Worm (Caenorhabditis elegans) whole organism, late embryonic: Measurements from ENCODE around the gene rpn-1.

Experiments used
- C08G9.2 ChIP-seq: sonication (generic microtip); optimal IDR thresholded peaks from 2 replicates; lab custom pipeline; 2016; ENCODE audit warnings: mild to moderate bottlenecking, missing genetic modification characterization, moderate library complexity, missing compliant biosample characterization
- C38D4.7 ChIP-seq: fragments of 200-800 bp; sonication (Bioruptor generic); optimal IDR thresholded peaks from 2 replicates; lab custom pipeline; 2018; ENCODE audit warnings: mild to moderate bottlenecking, missing genetic modification characterization, moderate library complexity, missing compliant biosample characterization
- F13H6.1 ChIP-seq: sonication (generic microtip); optimal IDR thresholded peaks from 2 replicates; lab custom pipeline; 2016; ENCODE audit warnings: missing genetic modification characterization, missing compliant biosample characterization
- K02D7.2 ChIP-seq: sonication (generic microtip); optimal IDR thresholded peaks from 2 replicates; lab custom pipeline; 2017; ENCODE audit warnings: mild to moderate bottlenecking, missing genetic modification characterization, missing compliant biosample characterization
- K09A11.1 ChIP-seq: sonication (generic microtip); optimal IDR thresholded peaks from 2 replicates; lab custom pipeline; 2017; ENCODE audit warnings: antibody characterized with exemption, mild to moderate bottlenecking, missing genetic modification characterization, missing compliant biosample characterization; ENCODE audit not compliant: insufficient read depth
- Y22D7AL.16 ChIP-seq: sonication (generic microtip); optimal IDR thresholded peaks from 2 replicates; lab custom pipeline; 2016; ENCODE audit warnings: missing genetic modification characterization, missing compliant biosample characterization
- ceh-14 ChIP-seq: sonication (generic microtip); optimal IDR thresholded peaks from 2 replicates; lab custom pipeline; 2016; ENCODE audit warnings: missing genotype, missing genetic modification characterization, missing compliant biosample characterization
- ceh-18 ChIP-seq: sonication (generic microtip); optimal IDR thresholded peaks from 2 replicates; lab custom pipeline; 2016; ENCODE audit warnings: missing genetic modification characterization, missing compliant biosample characterization
- ceh-2 ChIP-seq: sonication (generic microtip); optimal IDR thresholded peaks from 2 replicates; lab custom pipeline; 2016; ENCODE audit warnings: missing genotype, missing genetic modification characterization, missing compliant biosample characterization
- ceh-24 ChIP-seq: sonication (generic microtip); optimal IDR thresholded peaks from 2 replicates; lab custom pipeline; 2016; ENCODE audit warnings: mild to moderate bottlenecking, missing genetic modification characterization, missing compliant biosample characterization
- ceh-30 ChIP-seq: fragments of 150-350 bp; optimal IDR thresholded peaks from 2 replicates; lab custom pipeline; 2014; ENCODE audit warnings: missing biosample characterization, missing genetic modification characterization
- ceh-31 ChIP-seq: sonication (generic microtip); optimal IDR thresholded peaks from 2 replicates; lab custom pipeline; 2016; ENCODE audit warnings: missing genetic modification characterization, missing compliant biosample characterization
- ceh-45 ChIP-seq: fragments of 200-800 bp; sonication (Bioruptor generic); IDR thresholded peaks from 2 replicates; pipeline ENCODE4 v1.3.6; 2022; ENCODE audit warnings: missing genetic modification reagents, missing genetic modification characterization, missing compliant biosample characterization
- ceh-48 ChIP-seq: sonication (generic microtip); optimal IDR thresholded peaks from 2 replicates; lab custom pipeline; 2016; ENCODE audit warnings: missing genetic modification characterization, inconsistent platforms, missing compliant biosample characterization
- dve-1 ChIP-seq: sonication (generic microtip); optimal IDR thresholded peaks from 2 replicates; lab custom pipeline; 2017; ENCODE audit warnings: antibody characterized with exemption, mild to moderate bottlenecking, missing genetic modification characterization, missing compliant biosample characterization
- elt-2 ChIP-seq: sonication (generic microtip); optimal IDR thresholded peaks from 2 replicates; lab custom pipeline; 2016; ENCODE audit warnings: missing genetic modification reagents, missing genetic modification characterization, missing compliant biosample characterization
- elt-4 ChIP-seq: sonication (generic microtip); optimal IDR thresholded peaks from 2 replicates; lab custom pipeline; 2016; ENCODE audit warnings: missing genetic modification characterization, missing compliant biosample characterization
- fax-1 ChIP-seq: sonication (generic microtip); optimal IDR thresholded peaks from 2 replicates; lab custom pipeline; 2016; ENCODE audit warnings: missing genotype, missing genetic modification characterization, missing compliant biosample characterization
- fkh-10 ChIP-seq: fragments of 150-350 bp; optimal IDR thresholded peaks from 2 replicates; lab custom pipeline; 2014; ENCODE audit warnings: missing biosample characterization, missing genetic modification reagents, missing genetic modification characterization
- hlh-15 ChIP-seq: sonication (generic microtip); optimal IDR thresholded peaks from 2 replicates; lab custom pipeline; 2016; ENCODE audit warnings: missing genetic modification characterization, missing compliant biosample characterization
- hlh-30 ChIP-seq: sonication (generic microtip); optimal IDR thresholded peaks from 2 replicates; lab custom pipeline; 2017; ENCODE audit warnings: antibody characterized with exemption, missing genetic modification characterization, missing compliant biosample characterization; ENCODE audit not compliant: insufficient read depth
- hlh-6 ChIP-seq: sonication (generic microtip); optimal IDR thresholded peaks from 2 replicates; lab custom pipeline; 2016; ENCODE audit warnings: missing genotype, missing genetic modification characterization, missing compliant biosample characterization
- hlh-8 ChIP-seq: sonication (generic microtip); optimal IDR thresholded peaks from 2 replicates; lab custom pipeline; 2016; ENCODE audit warnings: missing genotype, missing genetic modification characterization, missing compliant biosample characterization
- lim-6 ChIP-seq: sonication (generic microtip); optimal IDR thresholded peaks from 2 replicates; lab custom pipeline; 2016; ENCODE audit warnings: missing genetic modification characterization, missing compliant biosample characterization
- nfya-1 ChIP-seq: sonication (generic microtip); optimal IDR thresholded peaks from 2 replicates; lab custom pipeline; 2017; ENCODE audit warnings: missing genetic modification characterization, mild to moderate bottlenecking, missing compliant biosample characterization, antibody characterized with exemption, moderate library complexity
- nhr-11 ChIP-seq: fragments of 150-350 bp; optimal IDR thresholded peaks from 2 replicates; lab custom pipeline; 2014; ENCODE audit warnings: missing biosample characterization, missing genetic modification characterization
- nhr-232 ChIP-seq: sonication (generic microtip); optimal IDR thresholded peaks from 2 replicates; lab custom pipeline; 2016; ENCODE audit warnings: missing genetic modification characterization, missing compliant biosample characterization
- pat-9 ChIP-seq: fragments of 200-800 bp; sonication (Bioruptor generic); optimal IDR thresholded peaks from 2 replicates; lab custom pipeline; 2018; ENCODE audit warnings: mild to moderate bottlenecking, missing genetic modification characterization, moderate library complexity, missing compliant biosample characterization
- pax-1 ChIP-seq: fragments of 150-350 bp; optimal IDR thresholded peaks from 2 replicates; lab custom pipeline; 2014; ENCODE audit warnings: missing biosample characterization, missing genetic modification characterization
- pha-2 ChIP-seq: sonication (generic microtip); optimal IDR thresholded peaks from 2 replicates; lab custom pipeline; 2017; ENCODE audit warnings: mild to moderate bottlenecking, missing genetic modification characterization, missing compliant biosample characterization
- pros-1 ChIP-seq: fragments of 150-350 bp; optimal IDR thresholded peaks from 2 replicates; lab custom pipeline; 2014; ENCODE audit warnings: missing biosample characterization, missing genetic modification reagents, missing genetic modification characterization
- ref-2 ChIP-seq: sonication (generic microtip); optimal IDR thresholded peaks from 2 replicates; lab custom pipeline; 2016; ENCODE audit warnings: missing genetic modification characterization, missing compliant biosample characterization
- rnt-1 ChIP-seq: sonication (generic microtip); optimal IDR thresholded peaks from 2 replicates; lab custom pipeline; 2016; ENCODE audit warnings: missing genetic modification characterization, missing compliant biosample characterization
- sdc-2 ChIP-seq: sonication (generic microtip); optimal IDR thresholded peaks from 2 replicates; lab custom pipeline; 2016; ENCODE audit warnings: missing genotype, missing genetic modification characterization, missing compliant biosample characterization
- sox-2 ChIP-seq: fragments of 200-800 bp; sonication (Bioruptor generic); IDR thresholded peaks from 2 replicates; pipeline ENCODE4 v1.3.6; 2022; ENCODE audit warnings: missing genetic modification reagents, missing genetic modification characterization, missing compliant biosample characterization
- sox-4 ChIP-seq: sonication (generic microtip); optimal IDR thresholded peaks from 2 replicates; lab custom pipeline; 2017; ENCODE audit warnings: mild to moderate bottlenecking, missing genetic modification characterization, inconsistent platforms, missing compliant biosample characterization
- syd-9 ChIP-seq: sonication (generic microtip); optimal IDR thresholded peaks from 2 replicates; lab custom pipeline; 2016; ENCODE audit warnings: mild to moderate bottlenecking, missing genetic modification characterization, moderate library complexity, missing compliant biosample characterization
- tbx-2 ChIP-seq: sonication (generic microtip); optimal IDR thresholded peaks from 2 replicates; lab custom pipeline; 2016; ENCODE audit warnings: missing genetic modification characterization, missing compliant biosample characterization
- ttx-3 ChIP-seq: sonication (generic microtip); optimal IDR thresholded peaks from 2 replicates; lab custom pipeline; 2016; ENCODE audit warnings: missing genetic modification reagents, missing genetic modification characterization, missing compliant biosample characterization
- unc-42 ChIP-seq: sonication (generic microtip); optimal IDR thresholded peaks from 2 replicates; lab custom pipeline; 2016; ENCODE audit warnings: missing genotype, missing genetic modification characterization, missing compliant biosample characterization
- unc-55 ChIP-seq: sonication (generic microtip); optimal IDR thresholded peaks from 2 replicates; lab custom pipeline; 2017; ENCODE audit warnings: missing biosample characterization, missing genetic modification reagents, missing genetic modification characterization
- unc-86 ChIP-seq: sonication (generic microtip); optimal IDR thresholded peaks from 2 replicates; lab custom pipeline; 2016; ENCODE audit warnings: missing genetic modification characterization, missing compliant biosample characterization
- zip-5 ChIP-seq: sonication (generic microtip); optimal IDR thresholded peaks from 2 replicates; lab custom pipeline; 2016; ENCODE audit warnings: missing genetic modification characterization, missing compliant biosample characterization
- ztf-16 ChIP-seq: sonication (generic microtip); optimal IDR thresholded peaks from 2 replicates; lab custom pipeline; 2017; ENCODE audit warnings: missing genetic modification characterization, missing compliant biosample characterization

Gene rpn-1

DNA sequence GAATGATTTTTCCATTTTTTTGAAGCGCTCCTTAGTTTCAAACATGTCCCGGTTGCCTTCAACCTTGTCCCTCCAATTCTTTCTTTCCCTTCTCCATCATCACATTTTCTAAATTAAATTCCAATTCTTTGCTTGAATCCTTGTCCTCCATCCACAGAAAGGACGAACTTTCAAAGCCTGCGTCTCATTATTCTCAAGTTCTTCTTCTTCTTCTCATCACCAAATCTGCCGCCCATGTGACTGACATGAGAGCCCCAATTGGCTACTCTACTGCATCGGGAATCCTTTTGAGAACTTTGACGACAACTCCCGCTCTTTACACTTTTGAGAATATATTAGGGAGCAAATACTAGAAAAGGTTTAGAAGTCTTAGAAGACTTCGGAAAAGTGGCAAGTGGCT lies 47.0 kb upstream of the rpn-1 start:
- no peak for TF ChIP-seq ceh-18 (tag; lab: Kevin White, UChicago)
- TF ChIP-seq ceh-45 (GFP tag; lab: Robert Waterston, UW): no peak
- TF ChIP-seq unc-55 (GFP tag; lab: Kevin White, UChicago): peak; percentile 32
- TF ChIP-seq ceh-31 (tag; lab: Kevin White, UChicago): peak; percentile 25
- TF ChIP-seq hlh-30 (tag; lab: Kevin White, UChicago): no peak
- TF ChIP-seq unc-42 (tag; lab: Kevin White, UChicago): peak; percentile 96
- peak; percentile 52 for TF ChIP-seq nfya-1 (tag; lab: Kevin White, UChicago)

DNA sequence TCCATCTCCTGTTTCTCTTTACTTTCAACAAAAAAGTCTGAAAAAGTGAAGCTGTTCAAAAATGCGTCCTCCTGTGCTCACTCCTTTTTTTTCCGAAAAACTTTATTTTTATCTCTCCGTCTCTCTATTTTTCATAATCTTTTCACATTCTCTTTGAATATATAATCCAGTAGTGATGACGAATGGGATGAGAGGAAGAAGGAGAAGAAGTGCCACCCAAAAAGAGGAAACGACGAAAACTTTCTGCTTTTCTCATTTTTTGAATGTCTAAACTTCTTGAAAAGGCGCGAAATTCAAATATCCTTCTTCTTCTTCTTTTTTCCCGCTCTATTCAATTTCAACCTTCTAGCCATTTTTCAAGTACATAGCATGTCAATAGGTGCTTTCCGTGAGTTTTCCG lies 45.0 kb upstream of the rpn-1 start:
- TF ChIP-seq tbx-2 (tag; lab: Kevin White, UChicago) (no peak), unc-42 (tag; lab: Kevin White, UChicago) (peak; percentile 25)

DNA sequence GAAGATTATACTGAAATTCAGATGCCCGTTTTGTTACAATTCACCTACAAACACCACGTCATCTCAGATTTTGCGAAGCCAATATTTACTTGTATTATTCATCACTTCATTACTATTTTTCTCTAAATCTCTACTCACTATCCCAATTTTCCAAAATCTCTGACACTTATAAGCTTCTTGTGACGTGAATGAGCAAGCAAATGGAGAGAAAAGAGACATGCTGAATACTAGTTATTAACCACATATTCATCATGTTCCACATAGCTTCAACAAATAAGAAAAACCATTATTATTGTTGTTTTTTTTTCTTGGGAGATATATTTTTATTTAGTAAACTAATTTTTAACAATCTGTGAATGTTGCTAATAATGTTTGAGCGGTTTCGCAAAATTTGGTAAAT lies 41.5 kb upstream of the rpn-1 start:
- TF ChIP-seq Y22D7AL.16 (tag; lab: Kevin White, UChicago) (no peak), nfya-1 (tag; lab: Kevin White, UChicago) (no peak), dve-1 (tag; lab: Kevin White, UChicago) (no peak), hlh-8 (no peak), F13H6.1 (tag; lab: Kevin White, UChicago) (no peak), ceh-14 (tag; lab: Kevin White, UChicago) (no peak), hlh-15 (no peak), sdc-2 (tag; lab: Kevin White, UChicago) (no peak), nhr-11 (tag; lab: Kevin White, UChicago) (no peak), ztf-16 (no peak), C38D4.7 (no peak), fkh-10 (GFP tag; lab: Kevin White, UChicago) (no peak), fax-1 (tag; lab: Kevin White, UChicago) (no peak), lim-6 (tag; lab: Kevin White, UChicago) (no peak), zip-5 (tag; lab: Kevin White, UChicago) (no peak)

ce11 chrIV:6946832-6947231 lies 37.1 kb upstream of the rpn-1 start:
- peak; percentile 69 for TF ChIP-seq unc-55 (GFP tag; lab: Kevin White, UChicago)
- peak; percentile 1 for TF ChIP-seq rnt-1 (tag; lab: Kevin White, UChicago)
- TF ChIP-seq syd-9 (tag; lab: Kevin White, UChicago): no peak
- no peak for TF ChIP-seq pha-2 (tag; lab: Kevin White, UChicago)
- no peak for TF ChIP-seq ttx-3 (tag; lab: Kevin White, UChicago)
- no peak for TF ChIP-seq ceh-2 (tag; lab: Kevin White, UChicago)
- no peak for TF ChIP-seq unc-86 (tag; lab: Kevin White, UChicago)
- TF ChIP-seq nhr-232 (tag; lab: Kevin White, UChicago): no peak
- no peak for TF ChIP-seq sox-4
- no peak for TF ChIP-seq ceh-31 (tag; lab: Kevin White, UChicago)
- no peak for TF ChIP-seq elt-2
- TF ChIP-seq sox-2 (GFP tag; lab: Robert Waterston, UW): no peak
- no peak for TF ChIP-seq fkh-10 (GFP tag; lab: Kevin White, UChicago)
- no peak for TF ChIP-seq Y22D7AL.16 (tag; lab: Kevin White, UChicago)
- TF ChIP-seq K02D7.2 (tag; lab: Kevin White, UChicago): no peak

DNA sequence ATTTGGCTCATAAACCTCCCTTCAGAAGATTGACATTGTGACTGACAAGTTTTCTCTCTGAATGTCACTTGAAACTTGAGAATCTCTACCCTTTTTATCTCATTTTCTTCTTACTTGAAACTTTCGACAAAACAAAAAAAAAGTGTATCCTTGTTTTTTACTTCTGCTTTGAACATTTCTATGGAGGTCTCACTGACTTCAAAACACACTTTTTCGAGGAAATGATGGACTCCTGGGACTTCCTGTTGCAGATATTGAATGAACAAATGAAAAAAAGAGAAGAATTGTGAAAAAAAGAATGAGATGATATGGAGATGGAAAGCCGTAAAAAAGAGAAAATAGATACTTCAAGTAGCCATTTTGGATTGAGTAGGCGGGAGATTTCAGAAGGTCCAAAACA lies 31.4 kb upstream of the rpn-1 start:
- no peak for TF ChIP-seq ceh-31 (tag; lab: Kevin White, UChicago)
- no peak for TF ChIP-seq nhr-232 (tag; lab: Kevin White, UChicago)
- no peak for TF ChIP-seq ceh-30 (tag; lab: Kevin White, UChicago)
- TF ChIP-seq sox-2 (GFP tag; lab: Robert Waterston, UW): no peak
- TF ChIP-seq K09A11.1 (tag; lab: Kevin White, UChicago): no peak
- TF ChIP-seq ref-2 (tag; lab: Kevin White, UChicago): no peak
- TF ChIP-seq dve-1 (tag; lab: Kevin White, UChicago): no peak
- TF ChIP-seq pros-1: no peak
- no peak for TF ChIP-seq ceh-45 (GFP tag; lab: Robert Waterston, UW)
- no peak for TF ChIP-seq ceh-24
- TF ChIP-seq hlh-15: no peak
- no peak for TF ChIP-seq elt-4 (tag; lab: Kevin White, UChicago)
- no peak for TF ChIP-seq Y22D7AL.16 (tag; lab: Kevin White, UChicago)
- no peak for TF ChIP-seq C08G9.2
- no peak for TF ChIP-seq pat-9 (tag; lab: Kevin White, UChicago)
- no peak for TF ChIP-seq sdc-2 (tag; lab: Kevin White, UChicago)
- TF ChIP-seq pax-1 (tag; lab: Kevin White, UChicago): no peak
- TF ChIP-seq hlh-6 (tag; lab: Kevin White, UChicago): no peak
- no peak for TF ChIP-seq ceh-48 (tag; lab: Kevin White, UChicago)
